Fruit fly (Drosophila melanogaster) whole organism, embryonic: ENCODE data around the gene Cbl.

Experiments used
- Atf6 ChIP-seq: fragments of 200-800 bp; sonication (Bioruptor generic); IDR thresholded peaks from 2 replicates; pipeline ENCODE4 v1.3.6; 2022; ENCODE audit warnings: missing biosample characterization, missing genetic modification characterization
- Awh ChIP-seq: fragments of 200-800 bp; sonication (Bioruptor generic); IDR thresholded peaks from 2 replicates; pipeline ENCODE4, ENCODE4 v1.3.6; 2022; ENCODE audit warnings: missing biosample characterization, missing genetic modification characterization
- CG10654 ChIP-seq: fragments of 200-800 bp; sonication (Bioruptor generic); optimal IDR thresholded peaks from 2 replicates; lab custom pipeline; 2016; ENCODE audit warnings: missing biosample characterization, missing genetic modification characterization
- CG12236 ChIP-seq: fragments of 200-800 bp; sonication (Bioruptor generic); optimal IDR thresholded peaks from 2 replicates; lab custom pipeline; 2016; ENCODE audit warnings: missing biosample characterization, missing genetic modification characterization
- CG12391 ChIP-seq: fragments of 200-800 bp; sonication (Bioruptor generic); optimal IDR thresholded peaks from 3 replicates; lab custom pipeline; 2018; ENCODE audit warnings: missing biosample characterization, mild to moderate bottlenecking, missing genetic modification characterization, moderate library complexity
- CG12942 ChIP-seq: fragments of 200-800 bp; sonication (Bioruptor generic); optimal IDR thresholded peaks from 3 replicates; lab custom pipeline; 2016; ENCODE audit warnings: missing biosample characterization, missing genetic modification characterization
- CG13296 ChIP-seq: fragments of 200-800 bp; sonication (Bioruptor generic); optimal IDR thresholded peaks from 3 replicates; lab custom pipeline; 2018; ENCODE audit warnings: missing biosample characterization, mild to moderate bottlenecking, missing genetic modification characterization
- CG13894 ChIP-seq: fragments of 200-800 bp; sonication (Bioruptor generic); optimal IDR thresholded peaks from 3 replicates; lab custom pipeline; 2018; ENCODE audit warnings: missing biosample characterization, mild to moderate bottlenecking, missing genetic modification characterization, moderate library complexity
- CG14014 ChIP-seq: fragments of 200-800 bp; sonication (Bioruptor generic); IDR thresholded peaks from 2 replicates; pipeline ENCODE4 v1.3.6; 2022; ENCODE audit warnings: missing biosample characterization, missing genetic modification characterization
- CG14441 ChIP-seq: fragments of 200-800 bp; sonication (Bioruptor generic); IDR thresholded peaks from 2 replicates; pipeline ENCODE4 v1.3.6; 2022; ENCODE audit warnings: missing biosample characterization, missing genetic modification characterization
- CG15269 ChIP-seq: fragments of 200-800 bp; sonication (Bioruptor generic); optimal IDR thresholded peaks from 2 replicates; lab custom pipeline; 2018; ENCODE audit warnings: missing biosample characterization, mild to moderate bottlenecking, missing genetic modification characterization, moderate library complexity
- CG1602 ChIP-seq: fragments of 200-800 bp; sonication (Bioruptor generic); optimal IDR thresholded peaks from 3 replicates; lab custom pipeline; 2016; ENCODE audit warnings: missing biosample characterization, missing genetic modification characterization
- CG1603 ChIP-seq: fragments of 200-800 bp; sonication (Bioruptor generic); optimal IDR thresholded peaks from 2 replicates; lab custom pipeline; 2019; ENCODE audit warnings: missing biosample characterization, mild to moderate bottlenecking, missing genetic modification characterization, moderate library complexity
- CG16863 ChIP-seq: fragments of 200-800 bp; sonication (Bioruptor generic); optimal IDR thresholded peaks from 3 replicates; lab custom pipeline; 2016; ENCODE audit warnings: missing biosample characterization, missing genetic modification characterization
- CG17802 ChIP-seq: fragments of 200-800 bp; sonication (Bioruptor generic); optimal IDR thresholded peaks from 2 replicates; lab custom pipeline; 2018; ENCODE audit warnings: missing biosample characterization, mild to moderate bottlenecking, missing genetic modification characterization, moderate library complexity
- CG18619 ChIP-seq: fragments of 200-800 bp; sonication (Bioruptor generic); optimal IDR thresholded peaks from 3 replicates; lab custom pipeline; 2017; ENCODE audit warnings: missing biosample characterization, mild to moderate bottlenecking, missing genetic modification characterization
- CG2129 ChIP-seq: fragments of 200-800 bp; sonication (Bioruptor generic); IDR thresholded peaks from 2 replicates; pipeline ENCODE4 v1.3.6; 2022; ENCODE audit warnings: missing biosample characterization, missing genetic modification characterization; ENCODE audit not compliant: partially characterized antibody
- CG4854 ChIP-seq: fragments of 200-800 bp; sonication (Bioruptor generic); optimal IDR thresholded peaks from 2 replicates; lab custom pipeline; 2016; ENCODE audit warnings: missing biosample characterization, missing genetic modification characterization, inconsistent platforms
- CG6683 ChIP-seq: fragments of 200-800 bp; sonication (Bioruptor generic); optimal IDR thresholded peaks from 2 replicates; lab custom pipeline; 2017; ENCODE audit warnings: missing biosample characterization, mild to moderate bottlenecking, missing genetic modification characterization, missing genetic modification reagents
- CG7556 ChIP-seq: fragments of 200-800 bp; sonication (Bioruptor generic); optimal IDR thresholded peaks from 2 replicates; lab custom pipeline; 2017; ENCODE audit warnings: missing biosample characterization, mild to moderate bottlenecking, missing genetic modification characterization
- CG9215 ChIP-seq: fragments of 200-800 bp; sonication (Bioruptor generic); IDR thresholded peaks from 2 replicates; pipeline ENCODE4 v1.3.6; 2022; ENCODE audit warnings: missing biosample characterization, missing genetic modification characterization
- CG9437 ChIP-seq: fragments of 200-800 bp; sonication (Bioruptor generic); optimal IDR thresholded peaks from 2 replicates; lab custom pipeline; 2018; ENCODE audit warnings: missing biosample characterization, mild to moderate bottlenecking, missing genetic modification characterization
- CG9817 ChIP-seq: fragments of 200-800 bp; sonication (Bioruptor generic); optimal IDR thresholded peaks from 2 replicates; lab custom pipeline; 2018; ENCODE audit warnings: missing biosample characterization, mild to moderate bottlenecking, missing genetic modification characterization, moderate library complexity
- Ets65A ChIP-seq: fragments of 200-800 bp; sonication (Bioruptor generic); peaks from one replicate; lab custom pipeline; 2016; ENCODE audit warnings: missing biosample characterization, missing genetic modification characterization
- HHEX ChIP-seq: fragments of 200-800 bp; sonication (Bioruptor generic); optimal IDR thresholded peaks from 3 replicates; lab custom pipeline; 2017; ENCODE audit warnings: missing biosample characterization, mild to moderate bottlenecking, missing genetic modification characterization, missing genetic modification reagents
- HmgD ChIP-seq: fragments of 200-800 bp; sonication (Bioruptor generic); optimal IDR thresholded peaks from 3 replicates; lab custom pipeline; 2016; ENCODE audit warnings: missing biosample characterization, missing genetic modification characterization
- HmgZ ChIP-seq: fragments of 200-800 bp; sonication (Bioruptor generic); optimal IDR thresholded peaks from 2 replicates; lab custom pipeline; 2018; ENCODE audit warnings: missing biosample characterization, mild to moderate bottlenecking, missing genetic modification characterization
- Hr51 ChIP-seq, 2 experiments: fragments of 200-800 bp; sonication (Bioruptor generic); optimal IDR thresholded peaks; 2 replicates in 1 of 2; 3 replicates in 1 of 2; lab custom pipeline; 2016 to 2018; ENCODE audit warnings: missing biosample characterization in 2 of 2, missing genetic modification characterization in 2 of 2, mild to moderate bottlenecking in 1 of 2, moderate library complexity in 1 of 2
- Lim3 ChIP-seq: fragments of 200-800 bp; sonication (Bioruptor generic); IDR thresholded peaks from 2 replicates; pipeline ENCODE4 v1.3.6; 2022; ENCODE audit warnings: missing biosample characterization, missing genetic modification characterization
- NK7.1 ChIP-seq: fragments of 200-800 bp; sonication (Bioruptor generic); optimal IDR thresholded peaks from 3 replicates; lab custom pipeline; 2016; ENCODE audit warnings: missing biosample characterization, missing genetic modification characterization
- Six4 ChIP-seq: fragments of 200-800 bp; sonication (Bioruptor generic); optimal IDR thresholded peaks from 2 replicates; lab custom pipeline; 2016; ENCODE audit warnings: missing biosample characterization, missing genetic modification characterization
- ara ChIP-seq: fragments of 200-800 bp; sonication (Bioruptor generic); IDR thresholded peaks from 2 replicates; pipeline ENCODE4 v1.3.6; 2022; ENCODE audit warnings: missing biosample characterization, missing genetic modification characterization
- br ChIP-seq: fragments of >200 bp; optimal IDR thresholded peaks from 2 replicates; lab custom pipeline; 2017
- dan ChIP-seq: fragments of 200-800 bp; sonication (Bioruptor generic); IDR thresholded peaks from 2 replicates; pipeline ENCODE4 v1.3.6; 2022; ENCODE audit warnings: missing biosample characterization, missing genetic modification characterization
- danr ChIP-seq: fragments of 200-800 bp; sonication (Bioruptor generic); IDR thresholded peaks from 2 replicates; pipeline ENCODE4 v1.3.6; 2022; ENCODE audit warnings: missing biosample characterization, missing genetic modification characterization
- dati ChIP-seq: fragments of 200-800 bp; sonication (Bioruptor generic); IDR thresholded peaks from 2 replicates; pipeline ENCODE4 v1.3.6; 2022; ENCODE audit warnings: missing biosample characterization, missing genetic modification characterization
- gce ChIP-seq: fragments of 200-800 bp; sonication (Bioruptor generic); IDR thresholded peaks from 3 replicates; pipeline ENCODE4 v1.3.6; 2022; ENCODE audit warnings: missing biosample characterization, missing genetic modification characterization
- her ChIP-seq: fragments of 200-800 bp; sonication (Bioruptor generic); optimal IDR thresholded peaks from 2 replicates; lab custom pipeline; 2016; ENCODE audit warnings: missing biosample characterization, missing genetic modification characterization
- hth ChIP-seq: fragments of >200 bp; optimal IDR thresholded peaks from 2 replicates; lab custom pipeline; 2017; ENCODE audit warnings: inconsistent platforms
- lbe ChIP-seq: fragments of 200-800 bp; sonication (Bioruptor generic); optimal IDR thresholded peaks from 2 replicates; lab custom pipeline; 2016; ENCODE audit warnings: missing biosample characterization, mild to moderate bottlenecking, missing genetic modification characterization
- maf-S ChIP-seq: fragments of 200-800 bp; sonication (Bioruptor generic); optimal IDR thresholded peaks from 2 replicates; lab custom pipeline; 2016; ENCODE audit warnings: missing biosample characterization, missing genetic modification characterization
- mirr ChIP-seq: fragments of 200-800 bp; sonication (Bioruptor generic); optimal IDR thresholded peaks from 3 replicates; lab custom pipeline; 2018; ENCODE audit warnings: missing biosample characterization, mild to moderate bottlenecking, missing genetic modification characterization
- nom ChIP-seq: fragments of 200-800 bp; sonication (Bioruptor generic); optimal IDR thresholded peaks from 2 replicates; lab custom pipeline; 2017; ENCODE audit warnings: missing biosample characterization, missing genetic modification characterization, mild to moderate bottlenecking, moderate library complexity, missing genetic modification reagents
- pho ChIP-seq: fragments of 200-800 bp; sonication (Bioruptor generic); optimal IDR thresholded peaks from 2 replicates; lab custom pipeline; 2016; ENCODE audit warnings: missing biosample characterization, missing genetic modification characterization
- schlank ChIP-seq: fragments of 200-800 bp; sonication (Bioruptor generic); optimal IDR thresholded peaks from 2 replicates; lab custom pipeline; 2018; ENCODE audit warnings: missing biosample characterization, mild to moderate bottlenecking, missing genetic modification characterization
- sr ChIP-seq: fragments of 200-800 bp; sonication (Bioruptor generic); IDR thresholded peaks from 3 replicates; pipeline ENCODE4 v1.3.6; 2022; ENCODE audit warnings: missing biosample characterization, missing genetic modification characterization
- ssp ChIP-seq: fragments of 200-800 bp; sonication (Bioruptor generic); IDR thresholded peaks from 2 replicates; pipeline ENCODE4 v1.3.6; 2022; ENCODE audit warnings: missing biosample characterization, missing genetic modification characterization
- sug ChIP-seq: fragments of 200-800 bp; optimal IDR thresholded peaks from 2 replicates; lab custom pipeline; 2019; ENCODE audit warnings: missing biosample characterization, mild to moderate bottlenecking, missing genetic modification characterization, moderate library complexity
- vnd ChIP-seq: fragments of 200-800 bp; sonication (Bioruptor generic); IDR thresholded peaks from 3 replicates; pipeline ENCODE4 v1.3.6; 2022; ENCODE audit warnings: missing biosample characterization, missing genetic modification characterization; ENCODE audit not compliant: partially characterized antibody

Cbl gene

DNA sequence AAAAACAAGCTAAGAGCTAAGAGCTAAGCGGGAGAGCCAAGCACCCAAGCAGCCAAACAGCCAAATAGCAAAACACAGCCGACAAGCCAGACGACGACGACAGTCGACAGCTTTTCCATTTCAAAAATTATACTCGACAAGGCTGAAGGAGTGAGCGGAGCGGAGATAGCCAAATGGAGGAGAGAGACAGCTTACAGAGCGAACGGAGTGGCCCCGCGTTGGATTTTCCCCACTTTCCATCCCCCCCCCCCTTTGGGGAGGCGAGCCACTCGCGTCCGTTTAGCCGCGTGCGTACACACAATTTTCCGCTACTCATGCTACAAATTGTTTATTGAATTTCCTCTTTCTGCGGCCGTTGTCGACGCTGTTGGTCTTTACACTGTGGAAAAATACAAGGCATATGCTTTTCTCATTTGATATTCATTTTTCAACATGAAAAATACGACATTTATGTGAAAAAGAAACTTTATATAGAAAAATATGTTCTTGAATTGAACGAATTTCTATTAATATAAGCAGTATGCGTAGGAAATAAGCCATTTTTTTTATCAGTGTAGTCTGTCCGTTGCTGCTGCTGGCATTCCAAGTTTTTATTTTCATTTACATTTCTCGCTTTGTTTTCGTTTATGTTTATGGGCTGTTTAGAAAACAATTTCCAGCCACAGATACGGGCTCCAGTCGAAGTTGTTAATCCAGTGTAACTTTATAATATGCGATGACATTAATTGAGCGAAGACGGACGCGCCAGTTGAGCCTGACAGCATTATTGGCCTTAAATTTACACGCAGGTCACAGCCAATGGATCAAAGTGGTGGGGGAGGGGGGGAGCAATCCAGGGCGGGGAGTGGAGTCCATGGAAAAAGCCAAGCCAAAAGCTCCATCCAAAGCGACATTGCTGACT, 33.4 kb downstream of the Cbl start (continued):
- TF ChIP-seq NK7.1 (GFP tag; lab: Kevin White, UChicago) (peak; percentile 97), Lim3 (GFP tag; lab: Robert Waterston, UW) (peak; percentile 93), CG7556 (GFP tag; lab: Kevin White, UChicago) (peak; percentile 99), mirr (GFP tag; lab: Kevin White, UChicago) (peak; percentile 59), CG2129 (no peak), CG14014 (peak; percentile 98), Atf6 (GFP tag; lab: Robert Waterston, UW) (peak; percentile 97), CG10654 (GFP tag; lab: Kevin White, UChicago) (peak; percentile 98), dati (GFP tag; lab: Robert Waterston, UW) (peak; percentile 96), nom (GFP tag; lab: Kevin White, UChicago) (peak; percentile 86), CG17802 (tag; lab: Kevin White, UChicago) (peak; percentile 89), CG15269 (tag; lab: Kevin White, UChicago) (peak; percentile 99), CG6683 (peak; percentile 94), CG13894 (tag; lab: Kevin White, UChicago) (peak; percentile 92), sug (tag; lab: Kevin White, UChicago) (peak; percentile 95), ssp (GFP tag; lab: Robert Waterston, UW) (peak; percentile 92), Awh (GFP tag; lab: Robert Waterston, UW) (peak; percentile 98), Ets65A (GFP tag; lab: Kevin White, UChicago) (peak; percentile 99), HmgZ (tag; lab: Kevin White, UChicago) (peak; percentile 98), HHEX (GFP tag; lab: Kevin White, UChicago) (peak; percentile 97), gce (GFP tag; lab: Robert Waterston, UW) (peak; percentile 98), danr (peak; percentile 95), CG18619 (GFP tag; lab: Kevin White, UChicago) (peak; percentile 98), CG12391 (tag; lab: Kevin White, UChicago) (peak; percentile 99), CG9817 (tag; lab: Kevin White, UChicago) (peak; percentile 98), her (GFP tag; lab: Kevin White, UChicago) (peak; percentile 93), CG1602 (GFP tag; lab: Kevin White, UChicago) (peak; percentile 99), pho (GFP tag; lab: Kevin White, UChicago) (peak; percentile 96), CG1603 (peak; percentile 96), CG14441 (GFP tag; lab: Robert Waterston, UW) (peak; percentile 97), lbe (peak; percentile 63), br (lab: Kevin White, UChicago) (no peak), Hr51 (GFP tag; optimal IDR thresholded peaks at IDR 0.05; lab: Kevin White, UChicago) (peak; percentile 97 to 99), CG9215 (GFP tag; lab: Robert Waterston, UW) (peak; percentile 92), vnd (no peak), ara (peak; percentile 98), CG16863 (GFP tag; lab: Kevin White, UChicago) (peak; percentile 98), hth (lab: Kevin White, UChicago) (no peak), CG12942 (peak; percentile 98), maf-S (GFP tag; lab: Kevin White, UChicago) (peak; percentile 96), CG13296 (GFP tag; lab: Kevin White, UChicago) (peak; percentile 95), HmgD (GFP tag; lab: Kevin White, UChicago) (peak; percentile 95), CG9437 (GFP tag; lab: Kevin White, UChicago) (peak; percentile 95), Six4 (peak; percentile 99), schlank (peak; percentile 92), CG4854 (peak; percentile 96), sr (GFP tag; lab: Robert Waterston, UW) (peak; percentile 89), dan (peak; percentile 88), CG12236 (GFP tag; lab: Kevin White, UChicago) (peak; percentile 96)
